Comparison of ENCODE assay signal across 1 fruit fly cellular context in genomic region chr3L:16043045-16043781, dm6.
TF ChIP-seq lines count a peak whose summit lies in the region.

No protein-coding gene starts in this region.

TF ChIP-seq in whole organism, embryonic, 481 proteins besides CTCF, POLR2A, EP300 and RAD21 (continued from another document):
- TF ChIP-seq CG17385 (GFP tag; optimal IDR thresholded peaks at IDR 0.05; lab: Kevin White, UChicago) = peak; percentile 79
- no peak for TF ChIP-seq CG18011 (GFP tag; optimal IDR thresholded peaks at IDR 0.05; lab: Kevin White, UChicago)
- peak; percentile 50 for TF ChIP-seq CG10209 (GFP tag; optimal IDR thresholded peaks at IDR 0.05; lab: Kevin White, UChicago)
- TF ChIP-seq CG17361 (GFP tag; IDR thresholded peaks at IDR 0.05; lab: Robert Waterston, UW) = peak; percentile 76; the same call in 2 of the 3 replicates
- peak; percentile 48 for TF ChIP-seq CG3407 (GFP tag; optimal IDR thresholded peaks at IDR 0.05; lab: Kevin White, UChicago)
- TF ChIP-seq CG7556 (GFP tag; optimal IDR thresholded peaks at IDR 0.05; lab: Kevin White, UChicago) = peak; percentile 14
- TF ChIP-seq lab (GFP tag; optimal IDR thresholded peaks at IDR 0.05; lab: Kevin White, UChicago) = peak; percentile 50
- TF ChIP-seq HLH3B (GFP tag; IDR thresholded peaks at IDR 0.05; lab: Robert Waterston, UW) = peak; percentile 30; the same call in 1 of the 2 replicates
- no peak for TF ChIP-seq Six4 (GFP tag; optimal IDR thresholded peaks at IDR 0.05; lab: Kevin White, UChicago)
- TF ChIP-seq CG11093 (GFP tag; IDR thresholded peaks at IDR 0.05; lab: Robert Waterston, UW) = no peak
- TF ChIP-seq CG18599 (GFP tag; optimal IDR thresholded peaks at IDR 0.05; lab: Kevin White, UChicago) = peak; percentile 3
- no peak for TF ChIP-seq Max (GFP tag; optimal IDR thresholded peaks at IDR 0.05; lab: Kevin White, UChicago)
- TF ChIP-seq CG6254 (GFP tag; optimal IDR thresholded peaks at IDR 0.05; lab: Kevin White, UChicago) = peak; percentile 37
- TF ChIP-seq stc (GFP tag; IDR thresholded peaks at IDR 0.05; lab: Robert Waterston, UW) = 0 out of 2 replicates have a peak, but pooled peaks have one; percentile 33
- TF ChIP-seq ATbp (GFP tag; optimal IDR thresholded peaks at IDR 0.05; lab: Kevin White, UChicago) = peak; percentile 19
- TF ChIP-seq YL-1 (GFP tag; optimal IDR thresholded peaks at IDR 0.05; lab: Kevin White, UChicago) = no peak
- no peak for TF ChIP-seq hbn (GFP tag; IDR thresholded peaks at IDR 0.05; lab: Robert Waterston, UW; ENCODE audit: partially characterized antibody)
- peak; percentile 41 for TF ChIP-seq CG17359 (tag; optimal IDR thresholded peaks at IDR 0.05; lab: Kevin White, UChicago)
- peak; percentile 72 for TF ChIP-seq CG10267 (tag; optimal IDR thresholded peaks at IDR 0.05; lab: Kevin White, UChicago)
- TF ChIP-seq crc (GFP tag; optimal IDR thresholded peaks at IDR 0.05; lab: Kevin White, UChicago) = no peak
- no peak for TF ChIP-seq usp (GFP tag; optimal IDR thresholded peaks at IDR 0.05; lab: Kevin White, UChicago)
- peak; percentile 36 for TF ChIP-seq CG2202 (tag; optimal IDR thresholded peaks at IDR 0.05; lab: Kevin White, UChicago)
- TF ChIP-seq zf30C (GFP tag; optimal IDR thresholded peaks at IDR 0.05; lab: Kevin White, UChicago) = no peak
- peak; percentile 15; the same call in 1 of the 2 replicates for TF ChIP-seq CG14014 (GFP tag; IDR thresholded peaks at IDR 0.05; lab: Robert Waterston, UW)
- peak; percentile 39; the same call in 1 of the 2 replicates for TF ChIP-seq CG4404 (GFP tag; IDR thresholded peaks at IDR 0.05; lab: Robert Waterston, UW)
- TF ChIP-seq Ssrp (tag; optimal IDR thresholded peaks at IDR 0.05; lab: Kevin White, UChicago) = peak; percentile 71
- peak; percentile 49 for TF ChIP-seq HHEX (GFP tag; optimal IDR thresholded peaks at IDR 0.05; lab: Kevin White, UChicago)
- TF ChIP-seq Blimp-1 (GFP tag; optimal IDR thresholded peaks at IDR 0.05; lab: Kevin White, UChicago) = peak; percentile 70
- peak; percentile 29 for TF ChIP-seq nerfin-1 (tag; optimal IDR thresholded peaks at IDR 0.05; lab: Kevin White, UChicago)
- no peak for TF ChIP-seq Fer2 (tag; optimal IDR thresholded peaks at IDR 0.05; lab: Kevin White, UChicago)
- TF ChIP-seq sc (optimal IDR thresholded peaks at IDR 0.05; lab: Kevin White, UChicago) = no peak
- TF ChIP-seq sc (GFP tag; optimal IDR thresholded peaks at IDR 0.05; lab: Kevin White, UChicago) = peak; percentile 28
- peak; percentile 37; the same call in 1 of the 2 replicates for TF ChIP-seq CG10959 (GFP tag; IDR thresholded peaks at IDR 0.05; lab: Robert Waterston, UW)
- TF ChIP-seq Hr51 (GFP tag; optimal IDR thresholded peaks at IDR 0.05; lab: Kevin White, UChicago) = peak in 1 of 2 experiments; percentile 51
- TF ChIP-seq unpg (GFP tag; optimal IDR thresholded peaks at IDR 0.05; lab: Kevin White, UChicago) = peak; percentile 49
- TF ChIP-seq prd (optimal IDR thresholded peaks at IDR 0.05; lab: Kevin White, UChicago) = no peak
- peak; percentile 52; the same call in 1 of the 3 replicates for TF ChIP-seq prd (GFP tag; IDR thresholded peaks at IDR 0.05; lab: Robert Waterston, UW)
- no peak for TF ChIP-seq ems (GFP tag; optimal IDR thresholded peaks at IDR 0.05; lab: Kevin White, UChicago)
- 0 out of 2 replicates have a peak, but pooled peaks have one; percentile 35 for TF ChIP-seq wor (GFP tag; IDR thresholded peaks at IDR 0.05; lab: Robert Waterston, UW)
- peak; percentile 48 for TF ChIP-seq Nf-YB (GFP tag; optimal IDR thresholded peaks at IDR 0.05; lab: Kevin White, UChicago)
- TF ChIP-seq CG15269 (tag; optimal IDR thresholded peaks at IDR 0.05; lab: Kevin White, UChicago) = peak; percentile 55
- TF ChIP-seq CG14710 (tag; optimal IDR thresholded peaks at IDR 0.05; lab: Kevin White, UChicago) = peak; percentile 66
- TF ChIP-seq klu (GFP tag; IDR thresholded peaks at IDR 0.05; lab: Robert Waterston, UW) = no peak
- peak; percentile 44 for TF ChIP-seq CG15479 (GFP tag; optimal IDR thresholded peaks at IDR 0.05; lab: Kevin White, UChicago)
- TF ChIP-seq CG13424 (tag; optimal IDR thresholded peaks at IDR 0.05; lab: Kevin White, UChicago) = peak; percentile 69
- TF ChIP-seq Med (GFP tag; lab: Kevin White, UChicago) = peak; percentile 54
- TF ChIP-seq pan (optimal IDR thresholded peaks at IDR 0.05; lab: Kevin White, UChicago) = no peak
- peak in 1 of 2 experiments; percentile 31 for TF ChIP-seq pan (GFP tag; optimal IDR thresholded peaks at IDR 0.05 in 1 of 2, IDR thresholded peaks at IDR 0.05 in 1 of 2)
- no peak for TF ChIP-seq Dek (tag; optimal IDR thresholded peaks at IDR 0.05; lab: Kevin White, UChicago)
- peak; percentile 48 for TF ChIP-seq PHDP (tag; optimal IDR thresholded peaks at IDR 0.05; lab: Kevin White, UChicago)
- TF ChIP-seq dan (GFP tag; IDR thresholded peaks at IDR 0.05; lab: Robert Waterston, UW) = no peak
- TF ChIP-seq CG10654 (GFP tag; optimal IDR thresholded peaks at IDR 0.05; lab: Kevin White, UChicago) = peak; percentile 13
- TF ChIP-seq CG2199 (GFP tag; IDR thresholded peaks at IDR 0.05; lab: Robert Waterston, UW) = peak; percentile 8; the same call in 1 of the 3 replicates
- TF ChIP-seq ato (GFP tag; IDR thresholded peaks at IDR 0.05; lab: Robert Waterston, UW; ENCODE audit: partially characterized antibody) = no peak
- TF ChIP-seq sisA (GFP tag; IDR thresholded peaks at IDR 0.05; lab: Robert Waterston, UW) = no peak
- peak; percentile 44; the same call in 1 of the 2 replicates for TF ChIP-seq E2f1 (GFP tag; IDR thresholded peaks at IDR 0.05; lab: Robert Waterston, UW)
- TF ChIP-seq CG2678 (tag; optimal IDR thresholded peaks at IDR 0.05; lab: Kevin White, UChicago) = peak; percentile 66
- no peak for TF ChIP-seq wdn (GFP tag; IDR thresholded peaks at IDR 0.05; lab: Robert Waterston, UW)
- no peak for TF ChIP-seq Spps (tag; optimal IDR thresholded peaks at IDR 0.05; lab: Kevin White, UChicago)
- peak; percentile 93 for TF ChIP-seq CG11696 (GFP tag; IDR thresholded peaks at IDR 0.05; lab: Robert Waterston, UW)
- peak; percentile 55 for TF ChIP-seq gsb-n (tag; optimal IDR thresholded peaks at IDR 0.05; lab: Kevin White, UChicago)
- no peak for TF ChIP-seq Awh (GFP tag; IDR thresholded peaks at IDR 0.05; lab: Robert Waterston, UW)
- TF ChIP-seq Oli (tag; optimal IDR thresholded peaks at IDR 0.05; lab: Kevin White, UChicago) = peak; percentile 69
- TF ChIP-seq Meics (GFP tag; optimal IDR thresholded peaks at IDR 0.05; lab: Kevin White, UChicago) = peak; percentile 56
- TF ChIP-seq Gug (GFP tag; IDR thresholded peaks at IDR 0.05; lab: Robert Waterston, UW) = no peak
- peak; percentile 18; the same call in 1 of the 3 replicates for TF ChIP-seq CG7357 (GFP tag; IDR thresholded peaks at IDR 0.05; lab: Robert Waterston, UW)
- TF ChIP-seq Trl (optimal IDR thresholded peaks at IDR 0.05; lab: Kevin White, UChicago) = no peak
- TF ChIP-seq Trl (GFP tag; optimal IDR thresholded peaks at IDR 0.05; lab: Kevin White, UChicago) = no peak
- no peak for TF ChIP-seq NK7.1 (GFP tag; optimal IDR thresholded peaks at IDR 0.05; lab: Kevin White, UChicago)
- no peak for TF ChIP-seq Bgb (GFP tag; IDR thresholded peaks at IDR 0.05; lab: Robert Waterston, UW; ENCODE audit: partially characterized antibody)
- TF ChIP-seq CG8359 (GFP tag; optimal IDR thresholded peaks at IDR 0.05; lab: Kevin White, UChicago; ENCODE audit: borderline replicate concordance) = peak; percentile 33
- TF ChIP-seq sima (GFP tag; optimal IDR thresholded peaks at IDR 0.05; lab: Kevin White, UChicago) = no peak
- TF ChIP-seq az2 (GFP tag; optimal IDR thresholded peaks at IDR 0.05; lab: Kevin White, UChicago) = no peak
- no peak for TF ChIP-seq CG5245 (GFP tag; optimal IDR thresholded peaks at IDR 0.05; lab: Kevin White, UChicago)
- TF ChIP-seq Asciz (GFP tag; optimal IDR thresholded peaks at IDR 0.05; lab: Kevin White, UChicago) = peak; percentile 24
- TF ChIP-seq Ptx1 (GFP tag; IDR thresholded peaks at IDR 0.05; lab: Robert Waterston, UW) = peak; percentile 51; the same call in 1 of the 2 replicates
- peak; percentile 13 for TF ChIP-seq grn (GFP tag; optimal IDR thresholded peaks at IDR 0.05; lab: Kevin White, UChicago)
- peak; percentile 43 for TF ChIP-seq CG15601 (tag; optimal IDR thresholded peaks at IDR 0.05; lab: Kevin White, UChicago)
- no peak for TF ChIP-seq CG3838 (GFP tag; optimal IDR thresholded peaks at IDR 0.05; lab: Kevin White, UChicago)
- TF ChIP-seq Nf-YC (tag; optimal IDR thresholded peaks at IDR 0.05; lab: Kevin White, UChicago) = peak; percentile 34
- TF ChIP-seq CG12104 (GFP tag; optimal IDR thresholded peaks at IDR 0.05; lab: Kevin White, UChicago) = peak; percentile 20
- no peak; the same call in 2 of the 3 replicates for TF ChIP-seq croc (GFP tag; conservative IDR thresholded peaks at IDR 0.05; lab: Robert Waterston, UW)
- peak; percentile 27 for TF ChIP-seq CG30431 (GFP tag; optimal IDR thresholded peaks at IDR 0.05; lab: Kevin White, UChicago)
- peak; percentile 10 for TF ChIP-seq CG5180 (GFP tag; optimal IDR thresholded peaks at IDR 0.05; lab: Kevin White, UChicago)
- TF ChIP-seq CG2116 (GFP tag; optimal IDR thresholded peaks at IDR 0.05; lab: Kevin White, UChicago) = no peak
- peak; percentile 66 for TF ChIP-seq BtbVII (GFP tag; optimal IDR thresholded peaks at IDR 0.05; lab: Kevin White, UChicago)
- peak; percentile 73 for TF ChIP-seq Drgx (GFP tag; IDR thresholded peaks at IDR 0.05; lab: Robert Waterston, UW)
- peak; percentile 62 for TF ChIP-seq CG10979 (tag; optimal IDR thresholded peaks at IDR 0.05; lab: Kevin White, UChicago)
- TF ChIP-seq CG9727 (GFP tag; optimal IDR thresholded peaks at IDR 0.05; lab: Kevin White, UChicago) = peak; percentile 28
- TF ChIP-seq ac (GFP tag; optimal IDR thresholded peaks at IDR 0.05; lab: Kevin White, UChicago) = peak; percentile 15
- no peak for TF ChIP-seq pita (GFP tag; optimal IDR thresholded peaks at IDR 0.05; lab: Kevin White, UChicago)
- TF ChIP-seq CG11504 (tag; optimal IDR thresholded peaks at IDR 0.05; lab: Kevin White, UChicago) = peak; percentile 71
- TF ChIP-seq CG43689 (GFP tag; IDR thresholded peaks at IDR 0.05; lab: Robert Waterston, UW) = no peak
- 0 out of 3 replicates have a peak, but pooled peaks have one; percentile 30 for TF ChIP-seq CG34422 (GFP tag; IDR thresholded peaks at IDR 0.05; lab: Robert Waterston, UW)
- peak; percentile 96 for TF ChIP-seq sqz (GFP tag; optimal IDR thresholded peaks at IDR 0.05; lab: Kevin White, UChicago)
- no peak for TF ChIP-seq CG13624 (GFP tag; optimal IDR thresholded peaks at IDR 0.05; lab: Kevin White, UChicago)
